Fruit fly (Drosophila melanogaster) whole organism, adult: ENCODE results near the gene PolI.

Experiments
- CG11617 ChIP-seq: fragments of 200-800 bp; sonication (Bioruptor generic); optimal IDR thresholded peaks from 2 replicates; lab custom pipeline; 2017; ENCODE audit warnings: mild to moderate bottlenecking, missing biosample characterization, missing genetic modification reagents, missing genetic modification characterization
- CG12768 ChIP-seq: fragments of 200-800 bp; sonication (Bioruptor generic); optimal IDR thresholded peaks from 2 replicates; lab custom pipeline; 2017; ENCODE audit warnings: missing biosample characterization, missing genetic modification characterization, mild to moderate bottlenecking, moderate library complexity, missing genetic modification reagents
- CG14711 ChIP-seq: fragments of 200-800 bp; sonication (Bioruptor generic); optimal IDR thresholded peaks from 2 replicates; lab custom pipeline; 2018; ENCODE audit warnings: missing biosample characterization, mild to moderate bottlenecking, missing genetic modification characterization, moderate library complexity
- CG1620 ChIP-seq: fragments of 200-800 bp; sonication (Bioruptor generic); optimal IDR thresholded peaks from 2 replicates; lab custom pipeline; 2016; ENCODE audit warnings: missing biosample characterization, missing genetic modification characterization
- CG33017 ChIP-seq: fragments of 200-800 bp; sonication (Bioruptor generic); optimal IDR thresholded peaks from 2 replicates; lab custom pipeline; 2018; ENCODE audit warnings: missing biosample characterization, mild to moderate bottlenecking, missing genetic modification characterization, moderate library complexity
- CG5204 ChIP-seq: fragments of 200-800 bp; sonication (Bioruptor generic); optimal IDR thresholded peaks from 2 replicates; lab custom pipeline; 2016; ENCODE audit warnings: missing biosample characterization, missing genetic modification characterization
- CG7045 ChIP-seq: fragments of 200-800 bp; sonication (Bioruptor generic); optimal IDR thresholded peaks from 2 replicates; lab custom pipeline; 2017; ENCODE audit warnings: missing biosample characterization, mild to moderate bottlenecking, missing genetic modification characterization
- CG7101 ChIP-seq: fragments of 200-800 bp; sonication (Bioruptor generic); optimal IDR thresholded peaks from 2 replicates; lab custom pipeline; 2018; ENCODE audit warnings: missing biosample characterization, mild to moderate bottlenecking, missing genetic modification characterization, moderate library complexity
- Clk ChIP-seq: fragments of 200-800 bp; sonication (Bioruptor generic); optimal IDR thresholded peaks from 2 replicates; lab custom pipeline; 2017; ENCODE audit warnings: missing biosample characterization, missing genetic modification characterization
- Crg-1 ChIP-seq: fragments of 200-800 bp; sonication (Bioruptor generic); optimal IDR thresholded peaks from 2 replicates; lab custom pipeline; 2016; ENCODE audit warnings: missing biosample characterization, missing genetic modification characterization
- Hr96 ChIP-seq: fragments of 200-800 bp; sonication (Bioruptor generic); optimal IDR thresholded peaks from 2 replicates; lab custom pipeline; 2016; ENCODE audit warnings: missing biosample characterization, missing genetic modification characterization
- Mnt ChIP-seq: fragments of 200-800 bp; sonication (Bioruptor generic); optimal IDR thresholded peaks from 2 replicates; lab custom pipeline; 2016; ENCODE audit warnings: missing biosample characterization, mild to moderate bottlenecking, missing genetic modification characterization
- bab1 ChIP-seq: fragments of 200-800 bp; sonication (Bioruptor generic); optimal IDR thresholded peaks from 3 replicates; lab custom pipeline; 2019; ENCODE audit warnings: missing biosample characterization, mild to moderate bottlenecking, missing genetic modification characterization, moderate library complexity
- cic ChIP-seq: fragments of 200-800 bp; sonication (Bioruptor generic); optimal IDR thresholded peaks from 2 replicates; lab custom pipeline; 2017; ENCODE audit warnings: missing biosample characterization, mild to moderate bottlenecking, missing genetic modification characterization, moderate library complexity
- cnc ChIP-seq, 2 experiments: fragments of >200 bp; optimal IDR thresholded peaks; 2 replicates each; lab custom pipeline; 2017
- kay ChIP-seq: fragments of 200-800 bp; sonication (Bioruptor generic); peaks from one replicate; lab custom pipeline; 2016; ENCODE audit warnings: missing biosample characterization, missing genetic modification characterization, borderline replicate concordance
- ovo ChIP-seq: fragments of 200-800 bp; sonication (Bioruptor generic); optimal IDR thresholded peaks from 2 replicates; lab custom pipeline; 2016; ENCODE audit warnings: missing biosample characterization, missing genetic modification characterization
- pad ChIP-seq: fragments of 200-800 bp; sonication (Bioruptor generic); optimal IDR thresholded peaks from 3 replicates; lab custom pipeline; 2017; ENCODE audit warnings: missing biosample characterization, missing genetic modification characterization, mild to moderate bottlenecking, moderate library complexity, missing genetic modification reagents
- tj ChIP-seq: fragments of 200-800 bp; sonication (Bioruptor generic); optimal IDR thresholded peaks from 3 replicates; lab custom pipeline; 2017; ENCODE audit warnings: missing biosample characterization, mild to moderate bottlenecking, missing genetic modification characterization, moderate library complexity
- toe ChIP-seq: fragments of 200-800 bp; sonication (Bioruptor generic); optimal IDR thresholded peaks from 2 replicates; lab custom pipeline; 2016; ENCODE audit warnings: missing biosample characterization, missing genetic modification characterization

PolI gene

DNA sequence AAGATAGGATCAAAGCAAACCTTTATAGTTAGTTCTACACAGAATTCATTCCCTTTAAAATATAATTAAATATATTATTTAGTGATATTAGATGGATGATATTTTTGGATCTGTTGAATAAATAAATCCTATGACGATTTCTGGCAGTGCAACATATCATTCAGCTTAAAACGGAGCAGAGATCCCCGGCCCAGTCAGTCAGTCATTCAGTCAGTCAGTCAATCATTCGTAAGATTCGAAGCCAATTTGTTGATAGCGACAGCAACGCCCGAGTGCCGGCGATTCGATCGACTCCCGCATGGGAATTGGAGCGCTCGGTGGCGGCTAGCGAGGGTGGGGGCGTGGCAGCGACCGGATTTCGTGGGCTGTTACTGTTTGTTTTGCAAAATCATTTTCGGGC lies 46.7 kb downstream of the PolI start:
- no peak for TF ChIP-seq Hr96 (GFP tag; lab: Kevin White, UChicago)
- no peak for TF ChIP-seq toe
- TF ChIP-seq CG7045 (GFP tag; lab: Kevin White, UChicago), result no peak
- TF ChIP-seq CG5204 (GFP tag; lab: Kevin White, UChicago), result no peak
- no peak for TF ChIP-seq cic (GFP tag; lab: Kevin White, UChicago)
- TF ChIP-seq cnc (optimal IDR thresholded peaks at IDR 0.05; lab: Kevin White, UChicago), result no peak
- no peak for TF ChIP-seq CG11617 (GFP tag; lab: Kevin White, UChicago)
- no peak for TF ChIP-seq CG1620 (GFP tag; lab: Kevin White, UChicago)
- TF ChIP-seq CG33017, result no peak
- TF ChIP-seq bab1, result no peak
- TF ChIP-seq kay (GFP tag; lab: Kevin White, UChicago), result no peak
- TF ChIP-seq pad, result no peak
- no peak for TF ChIP-seq Mnt (GFP tag; lab: Kevin White, UChicago)
- no peak for TF ChIP-seq Clk (GFP tag; lab: Kevin White, UChicago)
- TF ChIP-seq CG7101, result no peak
- TF ChIP-seq tj (GFP tag; lab: Kevin White, UChicago), result no peak
- no peak for TF ChIP-seq ovo (GFP tag; lab: Kevin White, UChicago)
- TF ChIP-seq CG12768, result no peak
- TF ChIP-seq Crg-1 (GFP tag; lab: Kevin White, UChicago), result no peak

DNA sequence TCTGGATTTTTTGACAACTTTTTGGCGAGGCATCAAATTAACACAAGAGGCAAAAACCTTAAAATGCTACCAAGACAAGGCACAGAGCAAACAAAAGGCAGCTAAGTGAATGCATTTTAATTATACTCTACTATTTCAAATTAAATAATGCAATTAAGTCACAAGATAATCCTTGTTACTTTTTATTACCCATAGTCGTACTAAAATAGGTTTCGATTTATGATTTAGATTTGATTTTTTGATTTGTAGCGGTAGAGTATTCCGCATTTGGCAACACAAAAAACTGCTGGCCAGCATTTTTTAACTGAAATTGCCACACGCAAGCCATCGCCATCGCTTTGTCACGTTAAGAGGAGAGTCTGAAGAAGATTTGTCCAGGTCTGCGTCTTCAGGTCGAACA lies 49.4 kb downstream of the PolI start:
- TF ChIP-seq cic (GFP tag; lab: Kevin White, UChicago) (no peak), CG7045 (GFP tag; lab: Kevin White, UChicago) (no peak), ovo (GFP tag; lab: Kevin White, UChicago) (no peak), CG14711 (tag; lab: Kevin White, UChicago) (no peak), CG5204 (GFP tag; lab: Kevin White, UChicago) (no peak), toe (no peak), pad (no peak), tj (GFP tag; lab: Kevin White, UChicago) (no peak), CG11617 (GFP tag; lab: Kevin White, UChicago) (no peak), CG12768 (no peak), Clk (GFP tag; lab: Kevin White, UChicago) (no peak), CG7101 (no peak)

DNA sequence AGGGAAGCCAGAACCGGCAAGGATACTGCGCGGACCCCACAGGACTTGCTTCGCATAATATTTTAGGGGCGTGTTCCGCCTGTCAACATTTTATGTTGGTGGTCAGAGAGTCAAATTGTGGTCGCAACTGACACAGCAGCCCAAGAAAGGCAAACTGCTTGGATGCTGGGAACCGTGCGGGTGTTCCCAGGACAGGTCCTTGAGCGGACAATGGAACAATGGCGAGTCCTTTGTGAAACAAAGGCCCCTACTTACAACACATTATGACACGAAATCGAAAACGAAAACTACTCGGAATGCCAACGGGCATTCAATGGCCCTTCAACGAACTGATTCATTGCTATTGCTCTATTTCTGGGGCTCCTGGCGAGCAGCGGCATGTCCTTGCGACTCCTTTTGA lies 50.9 kb downstream of the PolI start:
- TF ChIP-seq CG7101 (no peak), tj (GFP tag; lab: Kevin White, UChicago) (no peak), bab1 (no peak), cnc (optimal IDR thresholded peaks at IDR 0.05; lab: Kevin White, UChicago) (no peak), Crg-1 (GFP tag; lab: Kevin White, UChicago) (no peak), CG33017 (no peak), CG7045 (GFP tag; lab: Kevin White, UChicago) (no peak), Clk (GFP tag; lab: Kevin White, UChicago) (no peak), cic (GFP tag; lab: Kevin White, UChicago) (no peak), CG11617 (GFP tag; lab: Kevin White, UChicago) (no peak)

- TF ChIP-seq kay (GFP tag; lab: Kevin White, UChicago) (no peak), bab1 (no peak), CG7045 (GFP tag; lab: Kevin White, UChicago) (no peak), CG1620 (GFP tag; lab: Kevin White, UChicago) (no peak), cic (GFP tag; lab: Kevin White, UChicago) (no peak), CG33017 (no peak), tj (GFP tag; lab: Kevin White, UChicago) (no peak), ovo (GFP tag; lab: Kevin White, UChicago) (no peak), Hr96 (GFP tag; lab: Kevin White, UChicago) (no peak)
Measured at dm6 chr3R:8285727-8286344, 52.5 kb downstream of the PolI start.
